Worm (Caenorhabditis elegans) whole organism, L1 larva: ENCODE data around the gene srx-131.

Experiments
- C04F5.9 ChIP-seq: sonication (generic microtip); optimal IDR thresholded peaks from 2 replicates; lab custom pipeline; 2016; ENCODE audit warnings: missing genetic modification characterization, missing compliant biosample characterization
- C16A3.4 ChIP-seq: fragments of 150-350 bp; optimal IDR thresholded peaks from 2 replicates; lab custom pipeline; 2014; ENCODE audit warnings: missing biosample characterization, missing genetic modification characterization
- C34B4.2 ChIP-seq: sonication (generic microtip); optimal IDR thresholded peaks from 2 replicates; lab custom pipeline; 2017; ENCODE audit warnings: mild to moderate bottlenecking, missing genetic modification characterization, missing compliant biosample characterization
- Y116A8C.19 ChIP-seq: sonication (generic microtip); optimal IDR thresholded peaks from 2 replicates; lab custom pipeline; 2016; ENCODE audit warnings: missing compliant biosample characterization, missing genetic modification characterization, borderline replicate concordance
- aha-1 ChIP-seq: fragments of 150-350 bp; optimal IDR thresholded peaks from 2 replicates; lab custom pipeline; 2014; ENCODE audit warnings: missing biosample characterization, missing genetic modification characterization
- alr-1 ChIP-seq: fragments of 200-800 bp; sonication (Bioruptor generic); optimal IDR thresholded peaks from 2 replicates; lab custom pipeline; 2018; ENCODE audit warnings: borderline replicate concordance, mild to moderate bottlenecking, missing genetic modification characterization, missing compliant biosample characterization
- aly-2 ChIP-seq: fragments of 150-350 bp; optimal IDR thresholded peaks from 2 replicates; lab custom pipeline; 2014; ENCODE audit warnings: missing biosample characterization, missing genetic modification characterization
- ama-1 ChIP-seq: fragments of 150-350 bp; optimal IDR thresholded peaks from 2 replicates; lab custom pipeline; 2014
- blmp-1 ChIP-seq: fragments of 150-350 bp; optimal IDR thresholded peaks from 2 replicates; lab custom pipeline; 2014; ENCODE audit warnings: missing biosample characterization, missing genetic modification characterization
- ceh-63 ChIP-seq: fragments of 200-800 bp; sonication (Bioruptor generic); optimal IDR thresholded peaks from 2 replicates; lab custom pipeline; 2018; ENCODE audit warnings: mild to moderate bottlenecking, missing genetic modification characterization, missing compliant biosample characterization
- ceh-82 ChIP-seq, 3 experiments: fragments of 150-350 bp in 1 of 3; sonication (generic microtip) in 2 of 3; optimal IDR thresholded peaks; 2 replicates each; lab custom pipeline; 2014 to 2017; ENCODE audit warnings: missing biosample characterization in 3 of 3, missing genetic modification characterization in 3 of 3
- ceh-90 ChIP-seq: sonication (generic microtip); optimal IDR thresholded peaks from 2 replicates; lab custom pipeline; 2016; ENCODE audit warnings: missing genetic modification characterization, missing compliant biosample characterization
- dpl-1 ChIP-seq, 3 experiments: fragments of 150-350 bp in 2 of 3; sonication (generic microtip) in 1 of 3; optimal IDR thresholded peaks; 2 replicates each; lab custom pipeline; 2014 to 2017; ENCODE audit warnings: missing biosample characterization in 3 of 3, missing genetic modification characterization in 3 of 3, missing genetic modification reagents in 3 of 3
- efl-3 ChIP-seq: fragments of 200-800 bp; sonication (Bioruptor generic); optimal IDR thresholded peaks from 2 replicates; lab custom pipeline; 2018; ENCODE audit warnings: mild to moderate bottlenecking, missing genetic modification characterization, missing compliant biosample characterization
- egl-13 ChIP-seq: sonication (generic microtip); optimal IDR thresholded peaks from 2 replicates; lab custom pipeline; 2016; ENCODE audit warnings: missing genotype, missing genetic modification reagents, missing genetic modification characterization, missing compliant biosample characterization
- egl-27 ChIP-seq, 2 experiments: fragments of 150-350 bp in 1 of 2; sonication (generic microtip); optimal IDR thresholded peaks; 3 replicates each; lab custom pipeline; 2017 to 2018; ENCODE audit warnings: missing biosample characterization in 2 of 2, missing genetic modification characterization in 2 of 2, missing genetic modification reagents in 2 of 2
- ets-5 ChIP-seq: fragments of 200-800 bp; sonication (Bioruptor generic); IDR thresholded peaks from 2 replicates; pipeline ENCODE4 v1.3.6; 2022; ENCODE audit warnings: missing genetic modification characterization, missing compliant biosample characterization
- fkh-10 ChIP-seq: sonication (generic microtip); optimal IDR thresholded peaks from 2 replicates; lab custom pipeline; 2017; ENCODE audit warnings: missing biosample characterization, missing genetic modification reagents, missing genetic modification characterization
- fkh-8 ChIP-seq: sonication (generic microtip); optimal IDR thresholded peaks from 2 replicates; lab custom pipeline; 2016; ENCODE audit warnings: mild to moderate bottlenecking, missing genetic modification characterization, missing compliant biosample characterization
- grh-1 ChIP-seq: fragments of 200-800 bp; sonication (Bioruptor generic); IDR thresholded peaks from 2 replicates; pipeline ENCODE4 v1.3.6; 2022; ENCODE audit warnings: missing genetic modification reagents, missing genetic modification characterization, missing compliant biosample characterization
- hpl-2 ChIP-seq: fragments of 150-350 bp; optimal IDR thresholded peaks from 2 replicates; lab custom pipeline; 2014; ENCODE audit warnings: missing biosample characterization, missing genetic modification reagents, missing genetic modification characterization
- isw-1 ChIP-seq: fragments of 200-800 bp; sonication (Bioruptor generic); IDR thresholded peaks from 2 replicates; pipeline ENCODE4 v1.3.6; 2022; ENCODE audit warnings: missing genetic modification characterization, missing compliant biosample characterization
- lin-13 ChIP-seq: fragments of 150-350 bp; optimal IDR thresholded peaks from 2 replicates; lab custom pipeline; 2014; ENCODE audit warnings: missing biosample characterization, missing genetic modification reagents, missing genetic modification characterization
- lin-35 ChIP-seq, 2 experiments: fragments of 150-350 bp; optimal IDR thresholded peaks; 2 replicates each; lab custom pipeline; 2014; ENCODE audit warnings: missing biosample characterization in 2 of 2, missing genetic modification characterization in 2 of 2, missing genetic modification reagents in 2 of 2
- lir-3 ChIP-seq: sonication (generic microtip); optimal IDR thresholded peaks from 2 replicates; lab custom pipeline; 2016; ENCODE audit warnings: mild to moderate bottlenecking, missing genetic modification characterization, moderate library complexity, missing compliant biosample characterization; ENCODE audit not compliant: poor library complexity
- mep-1 ChIP-seq: fragments of 150-350 bp; optimal IDR thresholded peaks from 2 replicates; lab custom pipeline; 2014; ENCODE audit warnings: missing biosample characterization, missing genetic modification characterization
- nhr-12 ChIP-seq: sonication (generic microtip); optimal IDR thresholded peaks from 2 replicates; lab custom pipeline; 2017; ENCODE audit warnings: missing biosample characterization, missing genetic modification characterization
- nhr-19 ChIP-seq: fragments of 200-800 bp; sonication (Bioruptor generic); conservative IDR thresholded peaks from 2 replicates; pipeline ENCODE4 v1.3.6; 2022; ENCODE audit warnings: missing genetic modification characterization, missing compliant biosample characterization
- nhr-237 ChIP-seq: fragments of 150-350 bp; optimal IDR thresholded peaks from 2 replicates; lab custom pipeline; 2014; ENCODE audit warnings: missing biosample characterization, missing genetic modification characterization
- nhr-28 ChIP-seq: fragments of 150-350 bp; optimal IDR thresholded peaks from 2 replicates; lab custom pipeline; 2014; ENCODE audit warnings: missing biosample characterization, missing genetic modification characterization
- nhr-77 ChIP-seq: fragments of 150-350 bp; optimal IDR thresholded peaks from 2 replicates; lab custom pipeline; 2014; ENCODE audit warnings: missing biosample characterization, missing genetic modification characterization
- nhr-85 ChIP-seq: sonication (generic microtip); peaks from one replicate; lab custom pipeline; 2016; ENCODE audit warnings: missing genetic modification characterization, inconsistent platforms, missing compliant biosample characterization
- pag-3 ChIP-seq: sonication (generic microtip); optimal IDR thresholded peaks from 2 replicates; lab custom pipeline; 2017; ENCODE audit warnings: missing genetic modification characterization, mild to moderate bottlenecking, missing compliant biosample characterization, antibody characterized with exemption, borderline replicate concordance; ENCODE audit not compliant: insufficient read depth
- pax-3 ChIP-seq: fragments of 200-800 bp; sonication (Bioruptor generic); optimal IDR thresholded peaks from 2 replicates; lab custom pipeline; 2018; ENCODE audit warnings: mild to moderate bottlenecking, missing genetic modification characterization, moderate library complexity, missing compliant biosample characterization
- pqm-1 ChIP-seq: sonication (generic microtip); optimal IDR thresholded peaks from 3 replicates; lab custom pipeline; 2017; ENCODE audit warnings: missing biosample characterization, missing genetic modification characterization
- rnt-1 ChIP-seq: sonication (generic microtip); optimal IDR thresholded peaks from 2 replicates; lab custom pipeline; 2016; ENCODE audit warnings: mild to moderate bottlenecking, missing genetic modification characterization, moderate library complexity, missing compliant biosample characterization
- skn-1 ChIP-seq: fragments of 150-350 bp; optimal IDR thresholded peaks from 2 replicates; lab custom pipeline; 2014; ENCODE audit warnings: missing biosample characterization, missing genetic modification characterization
- snpc-4 ChIP-seq: fragments of 150-350 bp; optimal IDR thresholded peaks from 2 replicates; lab custom pipeline; 2014; ENCODE audit warnings: missing biosample characterization, missing genetic modification characterization
- snu-23 ChIP-seq: sonication (generic microtip); optimal IDR thresholded peaks from 2 replicates; lab custom pipeline; 2016; ENCODE audit warnings: missing genetic modification characterization, missing compliant biosample characterization
- sup-37 ChIP-seq: fragments of 200-800 bp; sonication (Bioruptor generic); optimal IDR thresholded peaks from 2 replicates; lab custom pipeline; 2018; ENCODE audit warnings: mild to moderate bottlenecking, missing genetic modification characterization, missing compliant biosample characterization
- swsn-7 ChIP-seq: sonication (generic microtip); optimal IDR thresholded peaks from 2 replicates; lab custom pipeline; 2016; ENCODE audit warnings: missing genetic modification characterization, missing compliant biosample characterization
- tbx-2 ChIP-seq: sonication (generic microtip); optimal IDR thresholded peaks from 2 replicates; lab custom pipeline; 2016; ENCODE audit warnings: missing genetic modification characterization, missing compliant biosample characterization
- unc-30 ChIP-seq: sonication (generic microtip); optimal IDR thresholded peaks from 2 replicates; lab custom pipeline; 2017; ENCODE audit warnings: missing biosample characterization, missing genetic modification characterization
- unc-86 ChIP-seq: sonication (generic microtip); optimal IDR thresholded peaks from 2 replicates; lab custom pipeline; 2016; ENCODE audit warnings: missing genetic modification characterization, missing compliant biosample characterization
- unc-98 ChIP-seq: fragments of 200-800 bp; sonication (Bioruptor generic); IDR thresholded peaks from 2 replicates; pipeline ENCODE4 v1.3.6; 2022; ENCODE audit warnings: missing genetic modification characterization, missing compliant biosample characterization
- zip-4 ChIP-seq: fragments of 200-800 bp; sonication (Bioruptor generic); optimal IDR thresholded peaks from 2 replicates; lab custom pipeline; 2018; ENCODE audit warnings: mild to moderate bottlenecking, missing genetic modification characterization, moderate library complexity, missing compliant biosample characterization
- ztf-11 ChIP-seq, 2 experiments: sonication (generic microtip); optimal IDR thresholded peaks; 2 replicates each; lab custom pipeline; 2016 to 2017; ENCODE audit warnings: missing genetic modification characterization in 2 of 2, missing biosample characterization in 1 of 2, missing compliant biosample characterization in 1 of 2

Gene srx-131

ce11 chrV:13880163-13880562 lies 34.9 kb downstream of the srx-131 start (continued):
- TF ChIP-seq C34B4.2 (tag; lab: Kevin White, UChicago) (no peak), ets-5 (no peak), lin-35 (GFP tag; optimal IDR thresholded peaks at IDR 0.05; lab: Kevin White, UChicago) (peak; percentile 19 to 55), tbx-2 (tag; lab: Kevin White, UChicago) (no peak), C16A3.4 (tag; lab: Kevin White, UChicago) (no peak), dpl-1 (GFP tag; optimal IDR thresholded peaks at IDR 0.05; lab: Kevin White, UChicago) (peak; percentile 6 to 62 (median 56)), alr-1 (tag; lab: Kevin White, UChicago) (no peak), zip-4 (GFP tag; lab: Kevin White, UChicago) (no peak), lin-13 (GFP tag; lab: Kevin White, UChicago) (no peak), nhr-19 (GFP tag; lab: Robert Waterston, UW) (no peak), C04F5.9 (tag; lab: Kevin White, UChicago) (no peak), Y116A8C.19 (tag; lab: Kevin White, UChicago) (no peak), pag-3 (tag; lab: Kevin White, UChicago) (no peak), lir-3 (tag; lab: Kevin White, UChicago) (no peak), pqm-1 (tag; lab: Kevin White, UChicago) (no peak), unc-30 (tag; lab: Kevin White, UChicago) (no peak), ceh-82 (tag; optimal IDR thresholded peaks at IDR 0.05; lab: Kevin White, UChicago) (no peak), ztf-11 (tag; optimal IDR thresholded peaks at IDR 0.05; lab: Kevin White, UChicago) (no peak), egl-27 (tag; optimal IDR thresholded peaks at IDR 0.05; lab: Kevin White, UChicago) (no peak), fkh-10 (GFP tag; lab: Kevin White, UChicago) (no peak), pax-3 (tag; lab: Kevin White, UChicago) (no peak), efl-3 (GFP tag; lab: Kevin White, UChicago) (no peak), nhr-12 (tag; lab: Kevin White, UChicago) (no peak), swsn-7 (tag; lab: Kevin White, UChicago) (no peak), hpl-2 (no peak), aly-2 (tag; lab: Kevin White, UChicago) (no peak), snu-23 (peak; percentile 15), nhr-77 (tag; lab: Kevin White, UChicago) (no peak)
- TF ChIP-seq, all 84 proteins: peak for 8

ce11 chrV:13880607-13881006 lies 35.4 kb downstream of the srx-131 start, which contains the start of gene T22G5.3:
T22G5.3 (plus strand) TSS chrV:13880907.
- TF ChIP-seq skn-1 (no peak), egl-13 (tag; lab: Kevin White, UChicago) (no peak), sup-37 (GFP tag; lab: Kevin White, UChicago) (no peak), ceh-90 (no peak), C16A3.4 (tag; lab: Kevin White, UChicago) (no peak), rnt-1 (tag; lab: Kevin White, UChicago) (no peak), nhr-12 (tag; lab: Kevin White, UChicago) (no peak), mep-1 (no peak)

- TF ChIP-seq isw-1 (GFP tag; lab: Robert Waterston, UW) (peak; percentile 11; the same call in 1 of the 2 replicates), unc-98 (GFP tag; lab: Robert Waterston, UW) (peak; percentile 53; the same call in 1 of the 2 replicates)
Measured at ce11 chrV:13882192-13882591, 37.0 kb downstream of the srx-131 start.

ce11 chrV:13887358-13887757 lies 42.1 kb downstream of the srx-131 start, which contains the start of gene srsx-19:
srsx-19 (plus strand) TSS chrV:13887658.
- TF ChIP-seq nhr-85 (tag; lab: Kevin White, UChicago) = no peak
- no peak for TF ChIP-seq ama-1 (lab: Kevin White, UChicago)
- TF ChIP-seq ceh-63 (GFP tag; lab: Kevin White, UChicago) = no peak
- TF ChIP-seq blmp-1 (tag; lab: Kevin White, UChicago) = no peak
- no peak for TF ChIP-seq nhr-237 (tag; lab: Kevin White, UChicago)
- TF ChIP-seq aha-1 (tag; lab: Kevin White, UChicago) = no peak
- no peak for TF ChIP-seq rnt-1 (tag; lab: Kevin White, UChicago)
- no peak for TF ChIP-seq grh-1
- no peak for TF ChIP-seq Y116A8C.19 (tag; lab: Kevin White, UChicago)
- no peak for TF ChIP-seq ztf-11 (tag; optimal IDR thresholded peaks at IDR 0.05; lab: Kevin White, UChicago)
- no peak for TF ChIP-seq unc-86 (tag; lab: Kevin White, UChicago)
- TF ChIP-seq egl-13 (tag; lab: Kevin White, UChicago) = no peak
- TF ChIP-seq fkh-8 (tag; lab: Kevin White, UChicago) = no peak
- no peak for TF ChIP-seq pqm-1 (tag; lab: Kevin White, UChicago)
- TF ChIP-seq C34B4.2 (tag; lab: Kevin White, UChicago) = no peak
- TF ChIP-seq snpc-4 = no peak
- no peak for TF ChIP-seq nhr-28
